Worm (Caenorhabditis elegans): ENCODE measurements around the gene hmit-1.3.

ce11 chrIII:3549750-3550149, 30.3 kb upstream of the hmit-1.3 start, which contains the start of gene C54C6.5:
- TF ChIP-seq ama-1 (optimal IDR thresholded peaks at IDR 0.05) (no peak), scrt-1 (GFP tag; IDR thresholded peaks at IDR 0.05) (no peak), B0310.2 (tag; optimal IDR thresholded peaks at IDR 0.05) (no peak), F13C5.2 (tag; optimal IDR thresholded peaks at IDR 0.05) (no peak), hmbx-1 (tag; optimal IDR thresholded peaks at IDR 0.05) (no peak), hmg-4 (GFP tag; optimal IDR thresholded peaks at IDR 0.05) (no peak), ceh-13 (GFP tag; optimal IDR thresholded peaks at IDR 0.05) (no peak), ceh-36 (tag; optimal IDR thresholded peaks at IDR 0.05) (no peak), flt-1 (GFP tag; IDR thresholded peaks at IDR 0.05) (no peak)
